Worm (Caenorhabditis elegans) whole organism, mixed stage, embryonic: ENCODE data around the gene del-7.

Experiments
- M03D4.4 ChIP-seq: sonication (generic microtip); optimal IDR thresholded peaks from 2 replicates; lab custom pipeline; 2017; ENCODE audit warnings: mild to moderate bottlenecking, missing genetic modification characterization, missing compliant biosample characterization
- bed-3 ChIP-seq: fragments of 200-800 bp; sonication (Bioruptor generic); optimal IDR thresholded peaks from 3 replicates; lab custom pipeline; 2018; ENCODE audit warnings: mild to moderate bottlenecking, missing genetic modification characterization, moderate library complexity, missing compliant biosample characterization
- blmp-1 ChIP-seq: fragments of 150-350 bp; optimal IDR thresholded peaks from 2 replicates; lab custom pipeline; 2014; ENCODE audit warnings: missing biosample characterization, missing genetic modification characterization
- ceh-39 ChIP-seq: fragments of 150-350 bp; optimal IDR thresholded peaks from 2 replicates; lab custom pipeline; 2014; ENCODE audit warnings: missing biosample characterization, missing genetic modification characterization
- ceh-43 ChIP-seq: fragments of 200-800 bp; sonication (Bioruptor generic); optimal IDR thresholded peaks from 2 replicates; lab custom pipeline; 2018; ENCODE audit warnings: mild to moderate bottlenecking, missing genetic modification characterization, moderate library complexity, missing compliant biosample characterization
- ceh-83 ChIP-seq: fragments of 200-800 bp; sonication (Bioruptor generic); optimal IDR thresholded peaks from 2 replicates; lab custom pipeline; 2018; ENCODE audit warnings: mild to moderate bottlenecking, missing genetic modification characterization, missing compliant biosample characterization
- ces-1 ChIP-seq: fragments of 150-350 bp; optimal IDR thresholded peaks from 2 replicates; lab custom pipeline; 2014; ENCODE audit warnings: missing biosample characterization, missing genetic modification reagents, missing genetic modification characterization
- cnd-1 ChIP-seq: fragments of 200-800 bp; sonication (Bioruptor generic); optimal IDR thresholded peaks from 2 replicates; lab custom pipeline; 2018; ENCODE audit warnings: mild to moderate bottlenecking, missing genetic modification characterization, missing compliant biosample characterization
- drap-1 ChIP-seq: fragments of 200-800 bp; sonication (Bioruptor generic); optimal IDR thresholded peaks from 3 replicates; lab custom pipeline; 2018; ENCODE audit warnings: mild to moderate bottlenecking, missing genetic modification characterization, missing compliant biosample characterization
- elt-1 ChIP-seq: sonication (generic microtip); optimal IDR thresholded peaks from 2 replicates; lab custom pipeline; 2017; ENCODE audit warnings: missing genetic modification characterization, mild to moderate bottlenecking, missing compliant biosample characterization, antibody characterized with exemption, moderate library complexity, borderline replicate concordance; ENCODE audit not compliant: insufficient read depth
- elt-3 ChIP-seq: fragments of 150-350 bp; optimal IDR thresholded peaks from 2 replicates; lab custom pipeline; 2014; ENCODE audit warnings: missing biosample characterization, missing genetic modification characterization
- flh-1 ChIP-seq: fragments of 200-800 bp; sonication (Bioruptor generic); optimal IDR thresholded peaks from 2 replicates; lab custom pipeline; 2018; ENCODE audit warnings: mild to moderate bottlenecking, missing genetic modification characterization, moderate library complexity, missing compliant biosample characterization
- ham-2 ChIP-seq: fragments of 200-800 bp; sonication (Bioruptor generic); optimal IDR thresholded peaks from 2 replicates; lab custom pipeline; 2018; ENCODE audit warnings: mild to moderate bottlenecking, missing genetic modification characterization, missing compliant biosample characterization
- hlh-1 ChIP-seq: fragments of 150-350 bp; optimal IDR thresholded peaks from 2 replicates; lab custom pipeline; 2014; ENCODE audit warnings: missing biosample characterization, missing genetic modification reagents, missing genetic modification characterization
- lin-13 ChIP-seq: fragments of 150-350 bp; optimal IDR thresholded peaks from 2 replicates; lab custom pipeline; 2014; ENCODE audit warnings: missing biosample characterization, missing genetic modification characterization
- lin-32 ChIP-seq: fragments of 200-800 bp; sonication (Bioruptor generic); optimal IDR thresholded peaks from 2 replicates; lab custom pipeline; 2018; ENCODE audit warnings: mild to moderate bottlenecking, missing genetic modification characterization, missing compliant biosample characterization
- lsy-2 ChIP-seq: fragments of 150-350 bp; optimal IDR thresholded peaks from 2 replicates; lab custom pipeline; 2014; ENCODE audit warnings: missing biosample characterization, missing genetic modification characterization
- mab-5 ChIP-seq: fragments of 150-350 bp; optimal IDR thresholded peaks from 2 replicates; lab custom pipeline; 2014; ENCODE audit warnings: missing biosample characterization, missing genetic modification characterization
- mep-1 ChIP-seq: fragments of 150-350 bp; optimal IDR thresholded peaks from 2 replicates; lab custom pipeline; 2017; ENCODE audit warnings: missing biosample characterization, missing genetic modification reagents, missing genetic modification characterization, inconsistent platforms
- mls-2 ChIP-seq: sonication (generic microtip); optimal IDR thresholded peaks from 2 replicates; lab custom pipeline; 2016; ENCODE audit warnings: mild to moderate bottlenecking, missing genetic modification characterization, moderate library complexity, missing compliant biosample characterization
- nhr-12 ChIP-seq: fragments of 150-350 bp; optimal IDR thresholded peaks from 2 replicates; lab custom pipeline; 2014; ENCODE audit warnings: missing biosample characterization, missing genetic modification characterization
- nhr-2 ChIP-seq: fragments of 150-350 bp; optimal IDR thresholded peaks from 2 replicates; lab custom pipeline; 2014; ENCODE audit warnings: missing biosample characterization, missing genetic modification characterization
- nhr-237 ChIP-seq: fragments of 150-350 bp; optimal IDR thresholded peaks from 2 replicates; lab custom pipeline; 2014; ENCODE audit warnings: missing biosample characterization, missing genetic modification characterization
- nhr-28 ChIP-seq: fragments of 150-350 bp; optimal IDR thresholded peaks from 2 replicates; lab custom pipeline; 2014; ENCODE audit warnings: missing biosample characterization, missing genetic modification characterization
- nhr-76 ChIP-seq: sonication (generic microtip); optimal IDR thresholded peaks from 2 replicates; lab custom pipeline; 2017; ENCODE audit warnings: missing biosample characterization, missing genetic modification characterization
- pha-4 ChIP-seq: fragments of 150-350 bp; optimal IDR thresholded peaks from 2 replicates; lab custom pipeline; 2018; ENCODE audit warnings: missing biosample characterization, missing genetic modification reagents, missing genetic modification characterization
- sem-2 ChIP-seq: fragments of 200-800 bp; sonication (Bioruptor generic); optimal IDR thresholded peaks from 2 replicates; lab custom pipeline; 2018; ENCODE audit warnings: mild to moderate bottlenecking, missing genetic modification characterization, missing compliant biosample characterization
- snpc-4 ChIP-seq: fragments of 150-350 bp; optimal IDR thresholded peaks from 2 replicates; lab custom pipeline; 2014; ENCODE audit warnings: missing biosample characterization, missing genetic modification characterization
- sptf-1 ChIP-seq: sonication (generic microtip); optimal IDR thresholded peaks from 2 replicates; lab custom pipeline; 2017; ENCODE audit warnings: mild to moderate bottlenecking, missing genetic modification characterization, moderate library complexity, missing compliant biosample characterization
- tbx-8 ChIP-seq: fragments of 200-800 bp; sonication (Bioruptor generic); optimal IDR thresholded peaks from 2 replicates; lab custom pipeline; 2018; ENCODE audit warnings: mild to moderate bottlenecking, missing genetic modification characterization, moderate library complexity, missing compliant biosample characterization
- unc-120 ChIP-seq: sonication (generic microtip); optimal IDR thresholded peaks from 2 replicates; lab custom pipeline; 2017; ENCODE audit warnings: missing genetic modification characterization, missing compliant biosample characterization; ENCODE audit not compliant: poor library complexity, severe bottlenecking
- unc-39 ChIP-seq: fragments of 150-350 bp; optimal IDR thresholded peaks from 2 replicates; lab custom pipeline; 2014; ENCODE audit warnings: missing biosample characterization, missing genetic modification characterization
- unc-62 ChIP-seq: fragments of 150-350 bp; optimal IDR thresholded peaks from 2 replicates; lab custom pipeline; 2014; ENCODE audit warnings: missing biosample characterization, missing genetic modification reagents, missing genetic modification characterization
- zip-8 ChIP-seq: fragments of 150-350 bp; optimal IDR thresholded peaks from 2 replicates; lab custom pipeline; 2014; ENCODE audit warnings: missing biosample characterization, missing genetic modification characterization

del-7 gene

DNA sequence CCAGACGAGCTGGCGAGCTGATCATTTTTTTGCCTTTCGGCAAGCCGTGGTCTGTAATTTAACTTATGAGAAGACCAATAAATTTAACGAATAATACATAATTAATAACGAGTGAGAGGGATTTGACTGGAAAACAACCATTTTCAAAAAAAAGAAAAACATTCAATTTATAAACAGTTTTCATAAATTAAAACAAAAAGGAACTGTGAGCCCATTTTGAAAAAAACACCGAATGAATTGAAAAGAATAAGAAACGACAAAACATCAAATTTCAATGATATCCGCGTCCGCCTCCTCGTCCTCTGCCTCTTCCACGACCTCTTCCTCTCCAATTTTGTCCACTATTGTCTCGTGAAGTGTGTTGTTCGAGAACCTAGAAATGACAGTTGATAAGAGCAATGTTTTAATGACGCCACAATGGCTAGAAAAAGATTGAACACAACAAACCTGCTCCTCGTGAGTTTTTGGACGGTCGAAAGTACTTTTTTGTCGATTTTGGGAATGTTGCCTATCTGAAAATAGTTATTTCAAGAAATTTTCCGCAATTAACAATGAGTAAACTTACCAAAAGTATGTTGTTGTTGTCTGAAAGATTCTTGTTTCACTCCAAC, 23.7 kb downstream of the del-7 start, which contains the start of gene tag-321:
Gene tag-321, minus strand, starts transcription at position 51 of the 611 bp plus-strand sequence.
- TF ChIP-seq nhr-2 (tag; lab: Kevin White, UChicago): no peak
- TF ChIP-seq sptf-1 (tag; lab: Kevin White, UChicago): no peak
- no peak for TF ChIP-seq drap-1 (GFP tag; lab: Kevin White, UChicago)
- TF ChIP-seq, all 35 proteins: peak for 0

DNA sequence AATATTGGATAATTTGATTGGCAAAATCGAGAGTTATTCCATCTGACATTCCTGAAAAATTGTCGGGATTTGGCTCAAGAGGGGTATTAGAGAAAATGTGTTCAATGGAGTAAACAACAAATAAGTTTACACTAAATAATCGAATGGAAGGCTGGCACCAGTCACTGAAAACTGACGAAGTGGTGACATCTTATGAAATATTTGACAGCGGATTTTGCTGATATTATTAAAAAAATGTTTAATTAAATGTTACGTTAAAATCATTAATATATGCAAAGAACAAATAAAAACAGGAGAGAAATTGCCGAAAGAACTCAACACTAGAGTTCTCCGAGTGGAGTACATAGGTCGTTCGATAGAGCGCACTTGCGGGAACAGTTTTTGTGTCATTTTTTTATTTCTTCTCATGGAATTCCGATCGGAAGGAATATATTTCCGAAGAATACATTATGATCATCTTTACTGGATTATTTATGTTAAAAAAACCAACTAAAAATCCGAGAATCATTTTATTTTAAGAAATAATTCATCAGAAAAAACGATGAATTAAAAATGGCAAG, 25.4 kb downstream of the del-7 start, which contains the start of gene tag-322:
Gene tag-322, minus strand, starts transcription at position 51 of the 560 bp plus-strand sequence.
- TF ChIP-seq lsy-2 (tag; lab: Kevin White, UChicago) (peak; percentile 41), ceh-39 (tag; lab: Kevin White, UChicago) (no peak), ceh-43 (GFP tag; lab: Kevin White, UChicago) (no peak), ces-1 (GFP tag; lab: Kevin White, UChicago) (peak; percentile 15), drap-1 (GFP tag; lab: Kevin White, UChicago) (no peak), mep-1 (tag; lab: Kevin White, UChicago) (peak; percentile 64), snpc-4 (no peak), tbx-8 (GFP tag; lab: Kevin White, UChicago) (no peak), mls-2 (tag; lab: Kevin White, UChicago) (peak; percentile 17), nhr-2 (tag; lab: Kevin White, UChicago) (no peak), nhr-12 (tag; lab: Kevin White, UChicago) (no peak), nhr-237 (tag; lab: Kevin White, UChicago) (no peak), flh-1 (no peak), pha-4 (no peak), nhr-76 (tag; lab: Kevin White, UChicago) (no peak), cnd-1 (tag; lab: Kevin White, UChicago) (no peak), sptf-1 (tag; lab: Kevin White, UChicago) (no peak), ham-2 (GFP tag; lab: Kevin White, UChicago) (no peak), lin-13 (no peak), nhr-28 (no peak), hlh-1 (tag; lab: Kevin White, UChicago) (no peak), unc-120 (tag; lab: Kevin White, UChicago) (no peak)

DNA sequence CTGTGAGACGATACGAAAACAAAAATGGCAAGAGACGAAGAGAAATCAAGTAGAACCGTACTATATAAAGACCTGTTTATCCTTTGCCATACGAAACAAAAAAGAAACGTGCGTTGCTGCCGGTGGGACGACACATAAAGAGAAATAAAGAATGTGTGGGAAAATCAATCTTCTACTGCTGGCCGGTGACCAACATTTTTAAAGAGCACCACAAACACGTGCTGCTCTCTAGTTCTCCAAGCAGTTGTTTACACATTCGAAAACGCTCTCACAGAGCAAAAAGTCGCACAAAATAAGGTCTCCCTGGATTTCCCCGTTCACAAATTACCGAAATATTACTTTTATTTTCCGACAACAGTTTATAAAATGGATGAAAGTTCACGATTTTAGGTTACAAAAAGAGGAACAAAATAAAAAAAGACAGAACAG, 29.3 kb downstream of the del-7 start, which contains the start of gene imp-3:
Gene imp-3, minus strand, starts transcription at position 93 of the 429 bp plus-strand sequence.
- TF ChIP-seq sem-2 (GFP tag; lab: Kevin White, UChicago) (peak; percentile 17), mep-1 (tag; lab: Kevin White, UChicago) (no peak), hlh-1 (tag; lab: Kevin White, UChicago) (peak; percentile 7), lsy-2 (tag; lab: Kevin White, UChicago) (peak; percentile 25)

DNA sequence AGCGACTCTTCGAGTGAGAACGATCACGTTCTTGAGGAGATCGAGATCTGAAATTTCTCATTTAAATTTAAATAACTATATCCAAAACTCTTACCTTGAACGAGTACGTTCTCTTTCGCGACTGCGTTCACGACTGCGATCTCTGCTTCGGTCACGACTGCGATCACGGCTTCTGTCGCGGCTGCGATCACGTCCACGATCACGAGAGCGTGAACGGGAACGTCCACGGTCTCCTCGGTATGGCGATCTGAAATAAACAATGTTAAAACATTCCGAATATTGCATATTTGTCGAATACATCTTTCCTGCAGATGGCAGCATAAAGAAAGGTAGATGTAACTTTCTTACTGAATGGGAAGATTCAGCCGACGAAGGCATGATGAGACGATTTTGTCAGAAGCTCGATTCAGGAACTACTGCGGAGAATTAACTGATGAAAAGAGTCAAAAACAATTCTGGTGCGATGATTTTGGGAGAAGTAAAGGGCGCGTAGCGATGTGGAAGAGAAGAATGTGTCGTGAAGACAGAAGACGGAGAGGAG, 30.0 kb downstream of the del-7 start:
- TF ChIP-seq hlh-1 (tag; lab: Kevin White, UChicago) (no peak), unc-62 (no peak), elt-1 (tag; lab: Kevin White, UChicago) (no peak), zip-8 (tag; lab: Kevin White, UChicago) (no peak), M03D4.4 (no peak), lin-13 (no peak), mls-2 (tag; lab: Kevin White, UChicago) (no peak), mab-5 (no peak)

ce11 chrIV:7790801-7791588, 30.8 kb downstream of the del-7 start, which contains the start of gene rsp-6:
TSS of gene rsp-6 (minus strand) at chrIV:7791229.
- peak; percentile 95 for TF ChIP-seq hlh-1 (tag; lab: Kevin White, UChicago)
- TF ChIP-seq cnd-1 (tag; lab: Kevin White, UChicago): peak; percentile 58
- TF ChIP-seq elt-3: no peak
- TF ChIP-seq lsy-2 (tag; lab: Kevin White, UChicago): peak; percentile 98
- no peak for TF ChIP-seq blmp-1 (tag; lab: Kevin White, UChicago)
- no peak for TF ChIP-seq snpc-4
- TF ChIP-seq drap-1 (GFP tag; lab: Kevin White, UChicago): peak; percentile 20
- no peak for TF ChIP-seq nhr-28
- peak; percentile 77 for TF ChIP-seq unc-62
- peak; percentile 94 for TF ChIP-seq pha-4
- TF ChIP-seq mls-2 (tag; lab: Kevin White, UChicago): no peak
- no peak for TF ChIP-seq zip-8 (tag; lab: Kevin White, UChicago)
- TF ChIP-seq lin-32 (GFP tag; lab: Kevin White, UChicago): no peak
- TF ChIP-seq M03D4.4: no peak
- TF ChIP-seq ham-2 (GFP tag; lab: Kevin White, UChicago): no peak
- peak; percentile 2 for TF ChIP-seq nhr-12 (tag; lab: Kevin White, UChicago)
- no peak for TF ChIP-seq nhr-76 (tag; lab: Kevin White, UChicago)
- no peak for TF ChIP-seq ceh-43 (GFP tag; lab: Kevin White, UChicago)
- TF ChIP-seq nhr-2 (tag; lab: Kevin White, UChicago): no peak
- peak; percentile 86 for TF ChIP-seq nhr-237 (tag; lab: Kevin White, UChicago)
- peak; percentile 56 for TF ChIP-seq unc-120 (tag; lab: Kevin White, UChicago)
- no peak for TF ChIP-seq tbx-8 (GFP tag; lab: Kevin White, UChicago)
- TF ChIP-seq sptf-1 (tag; lab: Kevin White, UChicago): peak; percentile 6
- no peak for TF ChIP-seq ceh-83 (GFP tag; lab: Kevin White, UChicago)
- no peak for TF ChIP-seq bed-3 (GFP tag; lab: Kevin White, UChicago)
- TF ChIP-seq unc-39 (tag; lab: Kevin White, UChicago): no peak
- peak; percentile 85 for TF ChIP-seq lin-13
- TF ChIP-seq mab-5: no peak
